Fruit fly (Drosophila melanogaster): Measurements from ENCODE around the gene asun.
A peak's percentile ranks its signal among the peaks of the same experiment; 100 is the strongest.

DNA sequence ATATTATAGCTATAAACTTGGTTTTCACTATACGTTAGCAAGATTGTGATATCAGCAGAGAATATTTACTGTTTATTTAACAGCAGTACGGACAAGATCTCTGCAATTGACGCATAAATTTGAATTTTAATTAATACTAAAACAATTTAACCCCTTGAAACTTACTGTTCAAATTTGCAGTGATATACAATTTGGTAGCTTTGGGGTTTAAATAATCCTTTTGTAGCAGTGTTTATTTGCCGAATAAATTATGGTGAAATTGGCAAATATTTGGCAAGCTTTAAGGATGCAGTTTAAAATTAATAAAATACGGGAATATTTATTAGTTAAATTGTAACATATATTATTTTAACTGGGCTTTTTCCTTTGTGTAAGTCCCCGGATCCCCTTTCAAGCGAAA, 46.7 kb upstream of the asun start:
- peak; percentile 13 for TF ChIP-seq salr (GFP tag; optimal IDR thresholded peaks at IDR 0.05)
- peak; percentile 48 for TF ChIP-seq OdsH (GFP tag; optimal IDR thresholded peaks at IDR 0.05)
- no peak for TF ChIP-seq fkh (GFP tag; optimal IDR thresholded peaks at IDR 0.05)
- no peak for TF ChIP-seq CG15336 (GFP tag; IDR thresholded peaks at IDR 0.05)
- no peak for TF ChIP-seq Lpt (GFP tag; optimal IDR thresholded peaks at IDR 0.05)
- TF ChIP-seq Eip93F (GFP tag; optimal IDR thresholded peaks at IDR 0.05) = no peak
- TF ChIP-seq acj6 (GFP tag; optimal IDR thresholded peaks at IDR 0.05) = peak; percentile 37
- TF ChIP-seq CG6276 (GFP tag; optimal IDR thresholded peaks at IDR 0.05) = peak; percentile 2
- TF ChIP-seq Ets96B (tag; optimal IDR thresholded peaks at IDR 0.05) = peak; percentile 30
- TF ChIP-seq CG8119 (GFP tag; IDR thresholded peaks at IDR 0.05) = no peak
- peak; percentile 29 for TF ChIP-seq achi (GFP tag; optimal IDR thresholded peaks at IDR 0.05)
